Worm (Caenorhabditis elegans) whole organism, L4 larva: ENCODE data around the gene Y57G11B.5.
A peak's percentile ranks its signal among the peaks of the same experiment; 100 is the strongest.

Source experiments
- D1046.2 ChIP-seq: fragments of 200-800 bp; sonication (Bioruptor generic); IDR thresholded peaks from 2 replicates; pipeline ENCODE4 v1.3.6; 2022; ENCODE audit warnings: missing genetic modification characterization, missing compliant biosample characterization
- T20F7.1 ChIP-seq: fragments of 200-800 bp; sonication (Bioruptor generic); optimal IDR thresholded peaks from 2 replicates; lab custom pipeline; 2018; ENCODE audit warnings: mild to moderate bottlenecking, missing genetic modification characterization, missing compliant biosample characterization
- T26A8.4 ChIP-seq: fragments of 200-800 bp; sonication (Bioruptor generic); IDR thresholded peaks from 2 replicates; pipeline ENCODE4 v1.3.6; 2022; ENCODE audit warnings: missing genetic modification characterization, missing compliant biosample characterization
- Y105C5A.15 ChIP-seq: fragments of 200-800 bp; sonication (Bioruptor generic); IDR thresholded peaks from 2 replicates; pipeline ENCODE4 v1.3.6; 2022; ENCODE audit warnings: missing genetic modification characterization, missing compliant biosample characterization
- Y48G9A.11 ChIP-seq: fragments of 200-800 bp; sonication (Bioruptor generic); IDR thresholded peaks from 2 replicates; pipeline ENCODE4 v1.3.6; 2022; ENCODE audit warnings: missing genetic modification reagents, missing genetic modification characterization, missing compliant biosample characterization
- Y5F2A.4 ChIP-seq: fragments of 200-800 bp; sonication (Bioruptor generic); optimal IDR thresholded peaks from 2 replicates; lab custom pipeline; 2018; ENCODE audit warnings: mild to moderate bottlenecking, missing genetic modification characterization, missing compliant biosample characterization
- ZK337.2 ChIP-seq: fragments of 200-800 bp; sonication (Bioruptor generic); IDR thresholded peaks from 2 replicates; pipeline ENCODE4 v1.3.6; 2022; ENCODE audit warnings: missing genetic modification reagents, missing genetic modification characterization, missing compliant biosample characterization
- ZK546.5 ChIP-seq, 2 experiments: sonication (generic microtip); optimal IDR thresholded peaks; 2 replicates each; lab custom pipeline; 2017; ENCODE audit warnings: missing biosample characterization in 2 of 2, missing genetic modification characterization in 2 of 2
- aha-1 ChIP-seq: fragments of 150-350 bp; peaks from one replicate; lab custom pipeline; 2014; ENCODE audit warnings: missing biosample characterization, missing genetic modification characterization
- aly-2 ChIP-seq: sonication (generic microtip); optimal IDR thresholded peaks from 2 replicates; lab custom pipeline; 2018; ENCODE audit warnings: missing biosample characterization, missing genetic modification characterization
- arid-1 ChIP-seq: fragments of 200-800 bp; sonication (Bioruptor generic); conservative IDR thresholded peaks from 2 replicates; pipeline ENCODE4 v1.3.6; 2022; ENCODE audit warnings: missing genetic modification reagents, missing genetic modification characterization, missing compliant biosample characterization
- ceh-20 ChIP-seq: fragments of 200-800 bp; sonication (Bioruptor generic); IDR thresholded peaks from 2 replicates; pipeline ENCODE4 v1.3.6; 2022; ENCODE audit warnings: missing genetic modification reagents, missing genetic modification characterization, missing compliant biosample characterization
- ceh-32 ChIP-seq: sonication (generic microtip); optimal IDR thresholded peaks from 2 replicates; lab custom pipeline; 2016; ENCODE audit warnings: mild to moderate bottlenecking, missing genetic modification characterization, missing compliant biosample characterization; ENCODE audit not compliant: poor library complexity
- cey-2 ChIP-seq: sonication (generic microtip); optimal IDR thresholded peaks from 3 replicates; lab custom pipeline; 2017; ENCODE audit warnings: missing genetic modification characterization, mild to moderate bottlenecking, missing compliant biosample characterization, antibody characterized with exemption, borderline replicate concordance; ENCODE audit not compliant: insufficient read depth
- ctbp-1 ChIP-seq: fragments of 200-800 bp; sonication (Bioruptor generic); IDR thresholded peaks from 2 replicates; pipeline ENCODE4 v1.3.6; 2022; ENCODE audit warnings: missing genetic modification reagents, missing genetic modification characterization, missing compliant biosample characterization
- daf-12 ChIP-seq: fragments of 150-350 bp; optimal IDR thresholded peaks from 2 replicates; lab custom pipeline; 2014; ENCODE audit warnings: missing biosample characterization, missing genetic modification reagents, missing genetic modification characterization
- daf-19 ChIP-seq: fragments of 200-800 bp; sonication (Bioruptor generic); conservative IDR thresholded peaks from 2 replicates; pipeline ENCODE4 v1.3.6; 2022; ENCODE audit warnings: missing genetic modification characterization, missing compliant biosample characterization
- duxl-1 ChIP-seq: sonication (generic microtip); optimal IDR thresholded peaks from 2 replicates; lab custom pipeline; 2016; ENCODE audit warnings: mild to moderate bottlenecking, missing genetic modification characterization, moderate library complexity, missing compliant biosample characterization; ENCODE audit not compliant: poor library complexity
- egl-27 ChIP-seq: sonication (generic microtip); optimal IDR thresholded peaks from 3 replicates; lab custom pipeline; 2017; ENCODE audit warnings: missing biosample characterization, missing genetic modification reagents, missing genetic modification characterization
- egl-43 ChIP-seq: fragments of 200-800 bp; sonication (Bioruptor generic); IDR thresholded peaks from 2 replicates; pipeline ENCODE4 v1.3.6; 2022; ENCODE audit warnings: missing genetic modification reagents, missing genetic modification characterization, missing compliant biosample characterization
- hif-1 ChIP-seq, 2 experiments: sonication (generic microtip); optimal IDR thresholded peaks; 2 replicates each; lab custom pipeline; 2016 to 2017; ENCODE audit warnings: missing compliant biosample characterization in 2 of 2, missing genetic modification characterization in 2 of 2, missing genetic modification reagents in 2 of 2, missing genotype in 2 of 2, mild to moderate bottlenecking in 1 of 2
- hlh-11 ChIP-seq: fragments of 200-800 bp; sonication (Bioruptor generic); optimal IDR thresholded peaks from 2 replicates; lab custom pipeline; 2018; ENCODE audit warnings: mild to moderate bottlenecking, missing genetic modification characterization, missing compliant biosample characterization
- hlh-30 ChIP-seq: sonication (generic microtip); optimal IDR thresholded peaks from 2 replicates; lab custom pipeline; 2017; ENCODE audit warnings: antibody characterized with exemption, mild to moderate bottlenecking, missing genetic modification characterization, missing compliant biosample characterization; ENCODE audit not compliant: insufficient read depth
- lim-7 ChIP-seq: fragments of 200-800 bp; sonication (Bioruptor generic); IDR thresholded peaks from 2 replicates; pipeline ENCODE4 v1.3.6; 2022; ENCODE audit warnings: missing genetic modification characterization, missing compliant biosample characterization
- lin-1 ChIP-seq: fragments of 200-800 bp; sonication (Bioruptor generic); IDR thresholded peaks from 2 replicates; pipeline ENCODE4 v1.3.6; 2022; ENCODE audit warnings: missing genetic modification reagents, missing genetic modification characterization, missing compliant biosample characterization
- lin-13 ChIP-seq: fragments of 150-350 bp; optimal IDR thresholded peaks from 2 replicates; lab custom pipeline; 2014; ENCODE audit warnings: missing biosample characterization, missing genetic modification reagents, missing genetic modification characterization
- lin-29 ChIP-seq: fragments of 200-800 bp; sonication (Bioruptor generic); IDR thresholded peaks from 2 replicates; pipeline ENCODE4 v1.3.6; 2022; ENCODE audit warnings: missing genetic modification reagents, missing genetic modification characterization, missing compliant biosample characterization
- madf-5 ChIP-seq, 2 experiments: fragments of 200-800 bp; sonication (Bioruptor generic); IDR thresholded peaks; 2 replicates each; pipeline ENCODE4 v1.3.6; 2022; ENCODE audit warnings: missing compliant biosample characterization in 2 of 2, missing genetic modification characterization in 2 of 2
- mes-2 ChIP-seq: sonication (generic microtip); optimal IDR thresholded peaks from 2 replicates; lab custom pipeline; 2016; ENCODE audit warnings: missing genotype, mild to moderate bottlenecking, missing genetic modification characterization, missing compliant biosample characterization; ENCODE audit not compliant: poor library complexity, severe bottlenecking
- nhr-25 ChIP-seq: sonication (generic microtip); optimal IDR thresholded peaks from 2 replicates; lab custom pipeline; 2017; ENCODE audit warnings: missing genetic modification characterization, mild to moderate bottlenecking, missing compliant biosample characterization, antibody characterized with exemption, moderate library complexity, borderline replicate concordance; ENCODE audit not compliant: insufficient read depth
- nhr-28 ChIP-seq: fragments of 150-350 bp; optimal IDR thresholded peaks from 2 replicates; lab custom pipeline; 2014; ENCODE audit warnings: missing biosample characterization, missing genetic modification characterization
- nhr-41 ChIP-seq: fragments of 200-800 bp; sonication (Bioruptor generic); IDR thresholded peaks from 2 replicates; pipeline ENCODE4 v1.3.6; 2022; ENCODE audit warnings: missing genetic modification reagents, missing genetic modification characterization, missing compliant biosample characterization
- nhr-42 ChIP-seq: fragments of 200-800 bp; sonication (Bioruptor generic); IDR thresholded peaks from 2 replicates; pipeline ENCODE4 v1.3.6; 2022; ENCODE audit warnings: missing genetic modification characterization, missing compliant biosample characterization
- nhr-6 ChIP-seq: fragments of 150-350 bp; optimal IDR thresholded peaks from 2 replicates; lab custom pipeline; 2014; ENCODE audit warnings: missing biosample characterization, missing genetic modification characterization
- nhr-76 ChIP-seq: fragments of 150-350 bp; optimal IDR thresholded peaks from 2 replicates; lab custom pipeline; 2014; ENCODE audit warnings: missing biosample characterization, missing genetic modification characterization
- pha-4 ChIP-seq, 2 experiments: fragments of 150-350 bp in 1 of 2; fragments of 200-800 bp in 1 of 2; sonication (Bioruptor generic) in 1 of 2; IDR thresholded peaks in 1 of 2; optimal IDR thresholded peaks in 1 of 2; 2 replicates each; pipeline versions ENCODE4 v1.3.6 to Lab custom; 2014 to 2022; ENCODE audit warnings: missing genetic modification characterization in 2 of 2, missing genetic modification reagents in 2 of 2, missing biosample characterization in 1 of 2, missing compliant biosample characterization in 1 of 2
- php-3 ChIP-seq: fragments of 200-800 bp; sonication (Bioruptor generic); IDR thresholded peaks from 2 replicates; pipeline ENCODE4 v1.3.6; 2022; ENCODE audit warnings: missing genetic modification reagents, missing genetic modification characterization, missing compliant biosample characterization
- rbr-2 ChIP-seq: sonication (generic microtip); optimal IDR thresholded peaks from 2 replicates; lab custom pipeline; 2016; ENCODE audit warnings: missing genotype, missing genetic modification characterization, missing compliant biosample characterization
- snpc-1.2 ChIP-seq: fragments of 200-800 bp; sonication (Bioruptor generic); IDR thresholded peaks from 2 replicates; pipeline ENCODE4 v1.3.6; 2022; ENCODE audit warnings: missing genetic modification reagents, missing genetic modification characterization, missing compliant biosample characterization
- unc-130 ChIP-seq: sonication (generic microtip); optimal IDR thresholded peaks from 2 replicates; lab custom pipeline; 2016; ENCODE audit warnings: missing genetic modification reagents, missing genetic modification characterization, missing compliant biosample characterization
- unc-39 ChIP-seq: sonication (generic microtip); optimal IDR thresholded peaks from 2 replicates; lab custom pipeline; 2017; ENCODE audit warnings: missing biosample characterization, missing genetic modification characterization
- unc-62 ChIP-seq, 3 experiments: fragments of 150-350 bp in 1 of 3; sonication (generic microtip); optimal IDR thresholded peaks in 2 of 3; peaks in 1 of 3; 1 replicate in 1 of 3; 2 replicates in 2 of 3; lab custom pipeline; 2014 to 2017; ENCODE audit warnings: missing biosample characterization in 3 of 3, missing genetic modification characterization in 3 of 3, missing genetic modification reagents in 3 of 3, missing genotype in 1 of 3
- vab-7 ChIP-seq: fragments of 200-800 bp; sonication (Bioruptor generic); IDR thresholded peaks from 2 replicates; pipeline ENCODE4 v1.3.6; 2022; ENCODE audit warnings: missing genetic modification reagents, missing genetic modification characterization, missing compliant biosample characterization
- zag-1 ChIP-seq: fragments of 150-350 bp; optimal IDR thresholded peaks from 2 replicates; lab custom pipeline; 2014; ENCODE audit warnings: missing biosample characterization, missing genetic modification characterization
- ztf-11 ChIP-seq: fragments of 150-350 bp; optimal IDR thresholded peaks from 2 replicates; lab custom pipeline; 2014; ENCODE audit warnings: missing biosample characterization, missing genetic modification characterization

The Y57G11B.5 gene

ce11 chrIV:14617498-14617897 lies 42.9 kb downstream of the Y57G11B.5 start (continued):
- TF ChIP-seq php-3 (GFP tag; lab: Robert Waterston, UW), result no peak
- no peak for TF ChIP-seq ZK546.5 (tag; optimal IDR thresholded peaks at IDR 0.05; lab: Kevin White, UChicago)
- no peak for TF ChIP-seq D1046.2 (GFP tag; lab: Robert Waterston, UW)
- TF ChIP-seq Y48G9A.11 (GFP tag; lab: Robert Waterston, UW), result no peak
- TF ChIP-seq T26A8.4, result no peak
- TF ChIP-seq nhr-25 (tag; lab: Kevin White, UChicago), result no peak
- TF ChIP-seq pha-4 (GFP tag; IDR thresholded peaks at IDR 0.05; lab: Robert Waterston, UW), result 0 out of 2 replicates have a peak, but pooled peaks have one; percentile 12
- no peak for TF ChIP-seq pha-4 (tag; optimal IDR thresholded peaks at IDR 0.05; lab: Kevin White, UChicago)
- no peak for TF ChIP-seq ctbp-1
- no peak for TF ChIP-seq vab-7 (GFP tag; lab: Robert Waterston, UW)
- TF ChIP-seq Y105C5A.15 (GFP tag; lab: Robert Waterston, UW), result no peak
- TF ChIP-seq nhr-76 (tag; lab: Kevin White, UChicago), result no peak
- TF ChIP-seq unc-130, result no peak
- no peak for TF ChIP-seq aly-2 (tag; lab: Kevin White, UChicago)
- no peak for TF ChIP-seq daf-12 (tag; lab: Kevin White, UChicago)
- TF ChIP-seq nhr-6 (tag; lab: Kevin White, UChicago), result no peak
- TF ChIP-seq nhr-41 (GFP tag; lab: Robert Waterston, UW), result no peak
- no peak for TF ChIP-seq duxl-1 (tag; lab: Kevin White, UChicago)
- no peak for TF ChIP-seq mes-2 (tag; lab: Kevin White, UChicago)
- TF ChIP-seq daf-19 (GFP tag; lab: Robert Waterston, UW), result no peak
- no peak for TF ChIP-seq rbr-2
- no peak for TF ChIP-seq lin-13 (GFP tag; lab: Kevin White, UChicago)
- TF ChIP-seq ceh-32 (tag; lab: Kevin White, UChicago), result no peak
- TF ChIP-seq cey-2 (tag; lab: Kevin White, UChicago), result no peak
- TF ChIP-seq zag-1, result no peak
- no peak for TF ChIP-seq egl-27 (tag; lab: Kevin White, UChicago)
- TF ChIP-seq hlh-30 (tag; lab: Kevin White, UChicago), result peak; percentile 14
- TF ChIP-seq Y5F2A.4 (GFP tag; lab: Kevin White, UChicago), result no peak
- peak; percentile 26 for TF ChIP-seq hlh-11
- TF ChIP-seq, all 104 proteins: peak for 8

DNA sequence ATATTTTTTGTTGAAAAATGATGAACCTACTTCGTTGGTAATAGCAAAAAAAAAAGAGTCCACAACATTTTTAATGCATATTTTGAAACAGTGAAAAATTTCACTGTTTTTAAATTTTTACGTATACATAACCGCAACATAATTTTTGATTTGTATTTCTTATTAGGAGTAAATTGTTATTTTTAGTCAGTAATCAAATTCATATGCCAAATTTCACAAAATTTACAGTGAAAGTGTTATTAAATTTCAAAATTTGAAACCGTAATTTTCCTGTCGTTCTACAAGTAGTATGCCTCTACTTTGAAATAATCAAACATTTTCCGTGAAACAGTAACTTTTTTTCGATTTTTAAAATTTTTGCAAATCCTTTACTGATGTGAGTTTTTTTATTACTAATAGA lies 43.4 kb downstream of the Y57G11B.5 start:
- no peak for TF ChIP-seq egl-27 (tag; lab: Kevin White, UChicago)
- no peak for TF ChIP-seq ZK337.2
- peak; percentile 96 for TF ChIP-seq aha-1 (tag; lab: Kevin White, UChicago)
- TF ChIP-seq ceh-20 (GFP tag; lab: Robert Waterston, UW), result no peak
- TF ChIP-seq arid-1 (GFP tag; lab: Robert Waterston, UW), result no peak
- TF ChIP-seq, all 104 proteins: peak for 1

- TF ChIP-seq lin-1 (GFP tag; lab: Robert Waterston, UW) (0 out of 2 replicates have a peak, but pooled peaks have one; percentile 15), Y105C5A.15 (GFP tag; lab: Robert Waterston, UW) (no peak), T20F7.1 (GFP tag; lab: Kevin White, UChicago) (no peak), hif-1 (tag; optimal IDR thresholded peaks at IDR 0.05; lab: Kevin White, UChicago) (peak in 1 of 2 experiments; percentile 1), duxl-1 (tag; lab: Kevin White, UChicago) (peak; percentile 6), ztf-11 (tag; lab: Kevin White, UChicago) (no peak), nhr-76 (tag; lab: Kevin White, UChicago) (no peak), egl-27 (tag; lab: Kevin White, UChicago) (no peak), Y5F2A.4 (GFP tag; lab: Kevin White, UChicago) (no peak), lin-29 (GFP tag; lab: Robert Waterston, UW) (no peak), egl-43 (peak; percentile 59; the same call in 1 of the 2 replicates), lim-7 (GFP tag; lab: Robert Waterston, UW) (no peak), madf-5 (GFP tag; IDR thresholded peaks at IDR 0.05; lab: Robert Waterston, UW) (no peak), unc-62 (GFP tag; optimal IDR thresholded peaks at IDR 0.05 in 1 of 2; lab: Kevin White, UChicago) (peak in 1 of 2 experiments; percentile 81), unc-62 (tag; optimal IDR thresholded peaks at IDR 0.05; lab: Kevin White, UChicago) (no peak), vab-7 (GFP tag; lab: Robert Waterston, UW) (0 out of 2 replicates have a peak, but pooled peaks have one; percentile 28), arid-1 (GFP tag; lab: Robert Waterston, UW) (no peak), nhr-42 (GFP tag; lab: Robert Waterston, UW) (0 out of 2 replicates have a peak, but pooled peaks have one; percentile 17), unc-39 (no peak), nhr-28 (tag; lab: Kevin White, UChicago) (no peak), aha-1 (tag; lab: Kevin White, UChicago) (peak; percentile 94), snpc-1.2 (no peak), zag-1 (no peak)
These were observed 43.9 kb downstream of the Y57G11B.5 start for ce11 chrIV:14618551-14618950.
